Worm (Caenorhabditis elegans) whole organism, early embryonic: ENCODE data around the gene cdh-3.

Experiments used
- B0310.2 ChIP-seq: sonication (generic microtip); optimal IDR thresholded peaks from 2 replicates; lab custom pipeline; 2016; ENCODE audit warnings: mild to moderate bottlenecking, missing genetic modification characterization, missing compliant biosample characterization
- F13C5.2 ChIP-seq: sonication (generic microtip); optimal IDR thresholded peaks from 2 replicates; lab custom pipeline; 2017; ENCODE audit warnings: mild to moderate bottlenecking, missing genetic modification characterization, inconsistent platforms, missing compliant biosample characterization
- aly-1 ChIP-seq: sonication (generic microtip); optimal IDR thresholded peaks from 2 replicates; lab custom pipeline; 2016; ENCODE audit warnings: missing genetic modification characterization, missing compliant biosample characterization
- ama-1 ChIP-seq: fragments of 150-350 bp; optimal IDR thresholded peaks from 2 replicates; lab custom pipeline; 2014
- ceh-13 ChIP-seq: fragments of 200-800 bp; sonication (Bioruptor generic); optimal IDR thresholded peaks from 2 replicates; lab custom pipeline; 2018; ENCODE audit warnings: mild to moderate bottlenecking, missing genetic modification characterization, missing compliant biosample characterization
- ceh-36 ChIP-seq: sonication (generic microtip); optimal IDR thresholded peaks from 2 replicates; lab custom pipeline; 2016; ENCODE audit warnings: missing genetic modification characterization, inconsistent platforms, missing compliant biosample characterization
- ets-7 ChIP-seq: sonication (generic microtip); optimal IDR thresholded peaks from 2 replicates; lab custom pipeline; 2016; ENCODE audit warnings: missing genotype, missing genetic modification characterization, missing compliant biosample characterization
- flt-1 ChIP-seq: fragments of 200-800 bp; sonication (Bioruptor generic); IDR thresholded peaks from 2 replicates; pipeline ENCODE4 v1.3.6; 2022; ENCODE audit warnings: missing genetic modification characterization, missing compliant biosample characterization
- hmbx-1 ChIP-seq: sonication (generic microtip); optimal IDR thresholded peaks from 2 replicates; lab custom pipeline; 2016; ENCODE audit warnings: mild to moderate bottlenecking, missing genetic modification characterization, missing compliant biosample characterization
- hmg-4 ChIP-seq: fragments of 200-800 bp; sonication (Bioruptor generic); optimal IDR thresholded peaks from 2 replicates; lab custom pipeline; 2018; ENCODE audit warnings: mild to moderate bottlenecking, missing genetic modification characterization, missing compliant biosample characterization
- hnd-1 ChIP-seq: sonication (generic microtip); optimal IDR thresholded peaks from 2 replicates; lab custom pipeline; 2016; ENCODE audit warnings: missing genetic modification characterization, missing compliant biosample characterization
- pes-1 ChIP-seq: fragments of 200-800 bp; sonication (Bioruptor generic); IDR thresholded peaks from 2 replicates; pipeline ENCODE4 v1.3.6; 2022; ENCODE audit warnings: missing genetic modification reagents, missing genetic modification characterization, missing compliant biosample characterization
- scrt-1 ChIP-seq: fragments of 200-800 bp; sonication (Bioruptor generic); IDR thresholded peaks from 2 replicates; pipeline ENCODE4 v1.3.6; 2022; ENCODE audit warnings: missing genetic modification characterization, missing compliant biosample characterization
- sea-1 ChIP-seq: fragments of 200-800 bp; sonication (Bioruptor generic); conservative IDR thresholded peaks from 2 replicates; pipeline ENCODE4 v1.3.6; 2022; ENCODE audit warnings: missing genetic modification characterization, missing compliant biosample characterization
- tbx-11 ChIP-seq: fragments of 200-800 bp; sonication (Bioruptor generic); IDR thresholded peaks from 2 replicates; pipeline ENCODE4 v1.3.6; 2022; ENCODE audit warnings: missing genetic modification characterization, missing compliant biosample characterization
- tbx-37 ChIP-seq: fragments of 200-800 bp; sonication (Bioruptor generic); conservative IDR thresholded peaks from 2 replicates; pipeline ENCODE4 v1.3.6; 2022; ENCODE audit warnings: missing genetic modification reagents, missing genetic modification characterization, missing compliant biosample characterization
- tra-4 ChIP-seq: sonication (generic microtip); optimal IDR thresholded peaks from 2 replicates; lab custom pipeline; 2017; ENCODE audit warnings: missing genetic modification characterization, missing compliant biosample characterization

The cdh-3 gene

DNA sequence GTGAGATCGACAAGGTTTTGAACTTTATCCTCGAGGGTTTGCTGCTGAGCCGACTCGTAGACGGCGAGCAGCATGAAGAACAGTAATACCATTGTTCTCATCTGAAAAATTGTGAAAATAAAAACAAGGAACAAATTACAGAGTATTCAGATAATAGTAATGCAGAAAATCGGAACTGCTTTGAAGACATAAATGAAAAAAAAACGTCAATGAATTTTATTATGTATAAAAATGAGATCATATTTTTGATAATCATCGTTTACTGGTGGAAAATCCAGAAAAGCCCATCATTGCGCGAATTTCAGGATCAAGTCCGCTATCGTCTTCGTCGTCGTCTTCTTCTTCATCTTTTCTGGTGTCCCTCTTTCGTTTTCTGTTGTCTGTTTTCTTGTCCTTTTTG, 14.7 kb upstream of the cdh-3 start, which contains the start of gene ZK686.3:
ZK686.3 (minus strand) TSS at position 101 of the 400 bp plus-strand sequence.
- TF ChIP-seq hnd-1 (no peak), F13C5.2 (tag; lab: Kevin White, UChicago) (no peak), B0310.2 (tag; lab: Kevin White, UChicago) (no peak), tbx-11 (GFP tag; lab: Robert Waterston, UW) (no peak), scrt-1 (GFP tag; lab: Robert Waterston, UW) (no peak), aly-1 (no peak), ceh-36 (tag; lab: Kevin White, UChicago) (no peak), ama-1 (lab: Kevin White, UChicago) (no peak), ceh-13 (no peak), tra-4 (tag; lab: Kevin White, UChicago) (no peak)

DNA sequence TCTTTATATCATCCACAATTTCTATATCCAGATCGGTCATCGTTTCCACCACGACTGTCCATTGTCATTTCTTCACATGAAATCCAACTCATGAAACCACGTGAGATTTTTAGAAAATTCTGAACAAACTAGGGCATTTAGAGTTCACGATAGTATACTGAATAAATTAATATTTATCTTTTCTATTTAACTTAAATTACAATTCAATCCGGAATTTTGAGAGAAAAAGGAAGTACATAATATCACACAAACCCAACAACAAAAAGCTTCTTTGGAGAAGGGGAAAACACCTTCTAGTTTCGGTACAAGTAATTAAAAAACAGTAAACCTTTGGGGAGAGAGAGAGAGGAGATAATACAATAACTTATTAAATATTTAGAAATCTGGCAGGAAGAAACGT, 13.2 kb upstream of the cdh-3 start, which contains the start of gene ZK686.5:
ZK686.5 (minus strand) TSS at position 101 of the 400 bp plus-strand sequence.
- TF ChIP-seq tra-4 (tag; lab: Kevin White, UChicago) = no peak
- no peak for TF ChIP-seq sea-1 (GFP tag; lab: Robert Waterston, UW)
- TF ChIP-seq ets-7 = no peak
- no peak for TF ChIP-seq scrt-1 (GFP tag; lab: Robert Waterston, UW)
- TF ChIP-seq ama-1 (lab: Kevin White, UChicago) = no peak
- TF ChIP-seq ceh-13 = no peak
- no peak for TF ChIP-seq F13C5.2 (tag; lab: Kevin White, UChicago)
- no peak for TF ChIP-seq flt-1 (GFP tag; lab: Robert Waterston, UW)
- TF ChIP-seq aly-1 = no peak
- no peak for TF ChIP-seq hmbx-1 (tag; lab: Kevin White, UChicago)
- no peak for TF ChIP-seq tbx-37
- no peak for TF ChIP-seq pes-1 (GFP tag; lab: Robert Waterston, UW)
- TF ChIP-seq hnd-1 = no peak
- TF ChIP-seq tbx-11 (GFP tag; lab: Robert Waterston, UW) = no peak
- no peak for TF ChIP-seq hmg-4 (GFP tag; lab: Kevin White, UChicago)
- TF ChIP-seq B0310.2 (tag; lab: Kevin White, UChicago) = no peak
- TF ChIP-seq ceh-36 (tag; lab: Kevin White, UChicago) = no peak

DNA sequence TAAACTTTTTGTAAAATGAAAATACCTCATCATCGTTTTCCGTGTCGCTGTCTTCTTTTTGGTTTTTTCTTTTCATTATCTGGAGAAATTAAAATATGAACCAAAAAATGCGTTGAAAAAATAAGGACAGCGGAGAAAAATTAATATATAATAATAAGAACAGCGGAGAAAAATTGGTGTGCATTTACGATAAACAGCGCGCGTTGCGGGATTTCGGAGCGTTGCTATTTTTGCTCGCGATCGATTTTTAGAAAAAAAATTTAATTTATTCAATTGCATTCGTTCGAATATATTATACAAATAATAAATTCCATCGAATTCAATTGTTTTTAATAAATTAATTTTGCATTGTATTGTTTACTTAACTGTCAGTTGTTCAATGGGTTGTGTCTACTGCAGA, 11.7 kb upstream of the cdh-3 start, which contains the start of gene ZK686.2:
ZK686.2 (minus strand) TSS at position 79 of the 400 bp plus-strand sequence.
- TF ChIP-seq sea-1 (GFP tag; lab: Robert Waterston, UW) (no peak), ceh-36 (tag; lab: Kevin White, UChicago) (no peak), B0310.2 (tag; lab: Kevin White, UChicago) (no peak), tra-4 (tag; lab: Kevin White, UChicago) (no peak), ets-7 (no peak), pes-1 (GFP tag; lab: Robert Waterston, UW) (no peak)

DNA sequence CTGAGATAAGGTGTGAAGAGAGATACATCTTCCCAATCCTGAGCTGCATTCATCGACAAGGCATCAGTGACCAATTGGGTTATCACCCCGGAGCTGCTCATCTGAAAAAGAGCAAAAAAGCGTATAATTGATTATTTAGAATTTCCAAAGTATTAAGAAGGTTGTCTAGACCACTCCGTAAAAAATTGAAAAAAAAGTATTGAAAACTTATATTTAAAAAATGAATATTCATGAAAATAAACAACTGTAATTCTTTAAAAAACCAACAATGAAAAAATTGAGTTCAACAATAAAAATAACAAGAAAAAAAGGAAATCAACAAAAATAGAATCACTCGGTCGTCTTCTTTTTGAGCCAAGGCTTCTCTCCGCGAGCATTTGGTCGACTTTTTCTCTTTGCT, 9.3 kb upstream of the cdh-3 start, which contains the start of gene mtx-2:
mtx-2 (minus strand) TSS at position 101 of the 400 bp plus-strand sequence.
- no peak for TF ChIP-seq hnd-1
- TF ChIP-seq F13C5.2 (tag; lab: Kevin White, UChicago) = no peak
- no peak for TF ChIP-seq scrt-1 (GFP tag; lab: Robert Waterston, UW)
- TF ChIP-seq tbx-37 = no peak
- no peak for TF ChIP-seq sea-1 (GFP tag; lab: Robert Waterston, UW)
- TF ChIP-seq hmbx-1 (tag; lab: Kevin White, UChicago) = no peak
- no peak for TF ChIP-seq ceh-13
- no peak for TF ChIP-seq B0310.2 (tag; lab: Kevin White, UChicago)
- no peak for TF ChIP-seq ama-1 (lab: Kevin White, UChicago)
- no peak for TF ChIP-seq aly-1
- no peak for TF ChIP-seq hmg-4 (GFP tag; lab: Kevin White, UChicago)
- TF ChIP-seq ceh-36 (tag; lab: Kevin White, UChicago) = no peak
- no peak for TF ChIP-seq ets-7
- no peak for TF ChIP-seq flt-1 (GFP tag; lab: Robert Waterston, UW)
- no peak for TF ChIP-seq tbx-11 (GFP tag; lab: Robert Waterston, UW)

DNA sequence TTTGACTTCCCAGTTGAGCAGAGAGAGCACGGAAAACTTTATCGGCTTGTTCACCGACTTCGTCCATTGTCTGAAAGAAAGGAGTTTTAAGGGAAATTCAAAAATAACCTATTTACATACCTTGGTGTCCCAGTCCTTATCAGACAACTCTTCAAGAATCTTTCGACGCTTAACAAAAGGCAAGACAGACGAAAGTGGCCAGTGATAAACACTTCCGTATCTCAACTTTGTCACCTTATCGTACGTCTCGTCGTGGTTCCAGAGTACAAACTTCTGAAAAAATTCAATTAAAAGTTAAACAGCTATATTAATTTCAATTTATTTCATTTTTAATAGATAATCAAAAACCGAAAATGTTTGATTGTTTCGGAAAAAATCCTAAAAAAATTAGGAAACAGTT, 8.0 kb upstream of the cdh-3 start:
- TF ChIP-seq tra-4 (tag; lab: Kevin White, UChicago) (no peak), flt-1 (GFP tag; lab: Robert Waterston, UW) (no peak), F13C5.2 (tag; lab: Kevin White, UChicago) (no peak), aly-1 (no peak), tbx-11 (GFP tag; lab: Robert Waterston, UW) (no peak), hnd-1 (no peak), ceh-36 (tag; lab: Kevin White, UChicago) (no peak), scrt-1 (GFP tag; lab: Robert Waterston, UW) (no peak), pes-1 (GFP tag; lab: Robert Waterston, UW) (no peak), sea-1 (GFP tag; lab: Robert Waterston, UW) (no peak), hmbx-1 (tag; lab: Kevin White, UChicago) (no peak), ama-1 (lab: Kevin White, UChicago) (no peak), ceh-13 (no peak), tbx-37 (no peak)

DNA sequence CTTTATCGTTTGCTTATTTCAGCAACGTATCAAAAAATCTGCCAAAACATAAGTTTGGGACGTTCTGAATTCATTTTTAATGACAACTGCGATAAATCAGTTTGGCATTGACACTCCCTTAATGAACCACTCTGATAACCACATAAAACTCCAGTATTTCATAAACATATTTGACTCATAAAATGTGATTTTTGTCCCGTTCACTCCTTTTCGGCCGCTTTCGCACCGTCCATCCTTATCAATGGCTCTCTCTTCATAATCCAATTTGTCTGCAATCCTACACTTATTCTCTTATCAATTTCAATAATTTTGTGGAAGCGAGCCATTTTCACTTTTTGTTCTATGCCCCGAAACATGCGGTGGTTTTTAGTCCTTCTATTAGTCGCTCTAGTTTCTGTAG, 4.3 kb upstream of the cdh-3 start, which contains the start of gene pcp-1:
pcp-1 (plus strand) TSS at position 342 of the 400 bp plus-strand sequence.
- TF ChIP-seq flt-1 (GFP tag; lab: Robert Waterston, UW) (no peak), tbx-11 (GFP tag; lab: Robert Waterston, UW) (no peak), hmbx-1 (tag; lab: Kevin White, UChicago) (no peak), tra-4 (tag; lab: Kevin White, UChicago) (no peak), ceh-36 (tag; lab: Kevin White, UChicago) (no peak), hnd-1 (no peak), ceh-13 (no peak), tbx-37 (no peak), ama-1 (lab: Kevin White, UChicago) (no peak)

DNA sequence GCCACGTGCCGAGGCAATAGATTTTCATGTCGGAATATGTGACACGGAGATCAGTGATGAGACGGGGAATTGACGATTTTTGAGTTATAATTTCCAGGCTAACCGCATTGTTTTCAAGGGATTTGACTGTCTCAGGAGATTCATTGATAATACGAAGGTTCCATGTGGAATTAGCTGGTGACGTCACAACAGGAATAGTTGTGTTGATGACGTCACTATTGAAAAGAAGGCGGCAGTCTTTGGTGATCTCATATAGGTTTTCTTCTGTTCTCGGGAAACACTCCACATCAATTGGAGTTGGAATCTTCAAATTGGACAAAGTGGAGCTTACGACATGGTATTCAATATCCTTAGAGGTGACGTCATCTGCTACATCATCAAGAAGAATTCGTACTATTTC, 11.1 kb downstream of the cdh-3 start:
- no peak for TF ChIP-seq aly-1
- no peak for TF ChIP-seq tra-4 (tag; lab: Kevin White, UChicago)
- no peak for TF ChIP-seq pes-1 (GFP tag; lab: Robert Waterston, UW)
- TF ChIP-seq ceh-36 (tag; lab: Kevin White, UChicago) = no peak
